Worm (Caenorhabditis elegans): ENCODE measurements around the gene F56D6.13.

Gene F56D6.13

ce11 chrIV:3864944-3865343 lies 44.3 kb upstream of the F56D6.13 start, which contains the start of gene aat-8:
Gene aat-8 (minus strand): TSS chrIV:3865044.
- TF ChIP-seq lir-3 (tag; optimal IDR thresholded peaks at IDR 0.05), result no peak
- TF ChIP-seq aha-1 (tag), result peak; percentile 0
- no peak for TF ChIP-seq zfp-2 (tag; optimal IDR thresholded peaks at IDR 0.05)

- TF ChIP-seq spr-3 (GFP tag; optimal IDR thresholded peaks at IDR 0.05) (no peak), daf-12 (tag; optimal IDR thresholded peaks at IDR 0.05) (no peak), dmd-6 (GFP tag; IDR thresholded peaks at IDR 0.05) (peak; percentile 24; the same call in 1 of the 2 replicates), madf-9 (GFP tag; conservative IDR thresholded peaks at IDR 0.05) (no peak), duxl-1 (tag; optimal IDR thresholded peaks at IDR 0.05; ENCODE audit: poor library complexity) (no peak), ZK546.5 (tag; optimal IDR thresholded peaks at IDR 0.05) (no peak), daf-16 (GFP tag; optimal IDR thresholded peaks at IDR 0.05) (no peak), daf-16 (tag; optimal IDR thresholded peaks at IDR 0.05) (peak; percentile 36), hlh-30 (tag; optimal IDR thresholded peaks at IDR 0.05; ENCODE audit: insufficient read depth) (peak; percentile 12), pha-4 (GFP tag; IDR thresholded peaks at IDR 0.05) (no peak), pha-4 (tag; optimal IDR thresholded peaks at IDR 0.05) (no peak), hlh-11 (tag; optimal IDR thresholded peaks at IDR 0.05) (peak; percentile 50), nhr-48 (tag; optimal IDR thresholded peaks at IDR 0.05) (no peak), nhr-28 (tag; optimal IDR thresholded peaks at IDR 0.05) (peak; percentile 49), mep-1 (tag; optimal IDR thresholded peaks at IDR 0.05) (no peak), hmg-1.1 (GFP tag; IDR thresholded peaks at IDR 0.05) (no peak), ceh-44 (GFP tag; IDR thresholded peaks at IDR 0.05) (no peak), T20F7.1 (GFP tag; optimal IDR thresholded peaks at IDR 0.05) (no peak), nhr-11 (tag; optimal IDR thresholded peaks at IDR 0.05) (no peak), Y75B8A.6 (GFP tag; IDR thresholded peaks at IDR 0.05) (no peak), F10B5.3 (tag; optimal IDR thresholded peaks at IDR 0.05) (no peak), saeg-2 (GFP tag; IDR thresholded peaks at IDR 0.05) (no peak)
Observed at ce11 chrIV:3866018-3866417, 43.2 kb upstream of the F56D6.13 start.

- TF ChIP-seq ceh-62 (tag; optimal IDR thresholded peaks at IDR 0.05) (no peak), ama-1 (optimal IDR thresholded peaks at IDR 0.05) (no peak), unc-39 (tag; optimal IDR thresholded peaks at IDR 0.05) (no peak), aha-1 (tag) (peak; percentile 54), dve-1 (tag; optimal IDR thresholded peaks at IDR 0.05; ENCODE audit: insufficient read depth) (no peak), unc-62 (GFP tag; optimal IDR thresholded peaks at IDR 0.05 in 1 of 2) (peak in 1 of 2 experiments; percentile 36), unc-62 (tag; optimal IDR thresholded peaks at IDR 0.05) (no peak), nhr-41 (GFP tag; IDR thresholded peaks at IDR 0.05) (no peak), unc-130 (GFP tag; optimal IDR thresholded peaks at IDR 0.05) (no peak), nhr-111 (GFP tag; optimal IDR thresholded peaks at IDR 0.05) (no peak), rbr-2 (tag; optimal IDR thresholded peaks at IDR 0.05) (no peak), T26A8.4 (GFP tag; IDR thresholded peaks at IDR 0.05) (no peak), tra-1 (GFP tag; IDR thresholded peaks at IDR 0.05) (no peak), spr-1 (tag; optimal IDR thresholded peaks at IDR 0.05) (no peak), madf-5 (GFP tag; IDR thresholded peaks at IDR 0.05) (no peak), duxl-1 (tag; optimal IDR thresholded peaks at IDR 0.05; ENCODE audit: poor library complexity) (no peak)
Observed at ce11 chrIV:3867252-3867651, 42.0 kb upstream of the F56D6.13 start, which contains the start of gene F37C4.4. Gene F37C4.4 (plus strand): TSS chrIV:3867309.

- TF ChIP-seq fos-1 (tag; optimal IDR thresholded peaks at IDR 0.05), result no peak
- TF ChIP-seq ceh-62 (tag; optimal IDR thresholded peaks at IDR 0.05), result no peak
- TF ChIP-seq mes-2 (tag; optimal IDR thresholded peaks at IDR 0.05; ENCODE audit: poor library complexity, severe bottlenecking), result no peak
- TF ChIP-seq zip-2 (tag; optimal IDR thresholded peaks at IDR 0.05), result no peak
- TF ChIP-seq lin-13 (GFP tag; optimal IDR thresholded peaks at IDR 0.05), result no peak
- no peak for TF ChIP-seq sdz-12 (GFP tag; optimal IDR thresholded peaks at IDR 0.05)
- TF ChIP-seq nhr-102 (tag; optimal IDR thresholded peaks at IDR 0.05), result no peak
- TF ChIP-seq ceh-32 (tag; optimal IDR thresholded peaks at IDR 0.05; ENCODE audit: poor library complexity), result no peak
Observed at ce11 chrIV:3869875-3870274, 39.3 kb upstream of the F56D6.13 start.
